Worm (Caenorhabditis elegans): ENCODE data around the gene unc-103.

The unc-103 gene

ce11 chrIII:4150919-4151318 lies 35.7 kb downstream of the unc-103 start:
- TF ChIP-seq T20F7.1 (GFP tag; optimal IDR thresholded peaks at IDR 0.05) = peak; percentile 53
- no peak for TF ChIP-seq pqm-1 (tag; optimal IDR thresholded peaks at IDR 0.05)
- no peak for TF ChIP-seq cey-2 (tag; optimal IDR thresholded peaks at IDR 0.05; ENCODE audit: borderline replicate concordance, insufficient read depth)
- TF ChIP-seq snpc-1.2 (GFP tag; IDR thresholded peaks at IDR 0.05) = no peak
- TF ChIP-seq zfp-3 (GFP tag; conservative IDR thresholded peaks at IDR 0.05) = no peak
- peak; percentile 68 for TF ChIP-seq nhr-28 (tag; optimal IDR thresholded peaks at IDR 0.05)
- TF ChIP-seq rbr-2 (tag; optimal IDR thresholded peaks at IDR 0.05) = peak; percentile 5
- peak; percentile 69 for TF ChIP-seq mep-1 (tag; optimal IDR thresholded peaks at IDR 0.05)
- TF ChIP-seq mes-2 (tag; optimal IDR thresholded peaks at IDR 0.05; ENCODE audit: poor library complexity, severe bottlenecking) = peak; percentile 83
- TF ChIP-seq nhr-76 (tag; optimal IDR thresholded peaks at IDR 0.05) = no peak
- TF ChIP-seq madf-9 (GFP tag; conservative IDR thresholded peaks at IDR 0.05) = no peak
- peak; percentile 35 for TF ChIP-seq ama-1 (optimal IDR thresholded peaks at IDR 0.05)
- TF ChIP-seq F44E2.7 (GFP tag; IDR thresholded peaks at IDR 0.05) = no peak
- no peak for TF ChIP-seq ZK337.2 (GFP tag; IDR thresholded peaks at IDR 0.05)
- TF ChIP-seq nhr-77 (tag; optimal IDR thresholded peaks at IDR 0.05) = peak; percentile 47
- TF ChIP-seq mdl-1 (tag; optimal IDR thresholded peaks at IDR 0.05) = peak in 1 of 2 experiments; percentile 59
- no peak; the same call in 1 of the 2 replicates for TF ChIP-seq pha-4 (GFP tag; IDR thresholded peaks at IDR 0.05)
- peak; percentile 48 for TF ChIP-seq pha-4 (tag; optimal IDR thresholded peaks at IDR 0.05)
- no peak for TF ChIP-seq R02D3.7 (tag; optimal IDR thresholded peaks at IDR 0.05)
- TF ChIP-seq ctbp-1 (GFP tag; IDR thresholded peaks at IDR 0.05) = peak; percentile 48; the same call in 1 of the 2 replicates
- TF ChIP-seq dpl-1 (GFP tag; optimal IDR thresholded peaks at IDR 0.05) = peak; percentile 97
- peak; percentile 88 to 99 for TF ChIP-seq lsy-2 (tag; optimal IDR thresholded peaks at IDR 0.05)
- TF ChIP-seq lin-13 (GFP tag; optimal IDR thresholded peaks at IDR 0.05) = peak; percentile 4
- TF ChIP-seq hlh-11 (tag; optimal IDR thresholded peaks at IDR 0.05) = peak; percentile 79
- TF ChIP-seq zip-2 (tag; optimal IDR thresholded peaks at IDR 0.05) = peak; percentile 15
- TF ChIP-seq aha-1 (tag) = no peak
- TF ChIP-seq ceh-62 (tag; optimal IDR thresholded peaks at IDR 0.05) = no peak
- no peak for TF ChIP-seq tra-1 (GFP tag; IDR thresholded peaks at IDR 0.05)
- peak; percentile 51; the same call in 1 of the 2 replicates for TF ChIP-seq hmg-1.1 (GFP tag; IDR thresholded peaks at IDR 0.05)
- TF ChIP-seq ceh-20 (GFP tag; IDR thresholded peaks at IDR 0.05) = no peak
- TF ChIP-seq ZK546.5 (tag; optimal IDR thresholded peaks at IDR 0.05) = no peak
- no peak for TF ChIP-seq F49E8.2 (tag; optimal IDR thresholded peaks at IDR 0.05; ENCODE audit: borderline replicate concordance)
- peak; percentile 64 for TF ChIP-seq lin-38 (GFP tag; IDR thresholded peaks at IDR 0.05)
- TF ChIP-seq hlh-30 (tag; optimal IDR thresholded peaks at IDR 0.05; ENCODE audit: insufficient read depth) = peak; percentile 85
- no peak for TF ChIP-seq Y5F2A.4 (GFP tag; optimal IDR thresholded peaks at IDR 0.05)
- no peak for TF ChIP-seq madf-5 (GFP tag; IDR thresholded peaks at IDR 0.05)
- TF ChIP-seq jun-1 (tag; optimal IDR thresholded peaks at IDR 0.05) = peak; percentile 16
- peak; percentile 64 for TF ChIP-seq nhr-11 (tag; optimal IDR thresholded peaks at IDR 0.05)
- TF ChIP-seq dmd-6 (GFP tag; IDR thresholded peaks at IDR 0.05) = peak; percentile 49
- TF ChIP-seq F26F4.8 (GFP tag; conservative IDR thresholded peaks at IDR 0.05) = no peak
- no peak for TF ChIP-seq daf-16 (GFP tag; optimal IDR thresholded peaks at IDR 0.05)
- TF ChIP-seq daf-16 (tag; optimal IDR thresholded peaks at IDR 0.05) = peak; percentile 65
- peak in 1 of 2 experiments; percentile 26 for TF ChIP-seq hif-1 (tag; optimal IDR thresholded peaks at IDR 0.05)

Measured in whole organism, L4 larva.